Fruit fly (Drosophila melanogaster) whole organism, adult: Measurements from ENCODE around the gene CG10254.

Experiments
- CG11617 ChIP-seq: fragments of 200-800 bp; sonication (Bioruptor generic); optimal IDR thresholded peaks from 2 replicates; lab custom pipeline; 2017; ENCODE audit warnings: mild to moderate bottlenecking, missing biosample characterization, missing genetic modification reagents, missing genetic modification characterization
- CG12768 ChIP-seq: fragments of 200-800 bp; sonication (Bioruptor generic); optimal IDR thresholded peaks from 2 replicates; lab custom pipeline; 2017; ENCODE audit warnings: missing biosample characterization, missing genetic modification characterization, mild to moderate bottlenecking, moderate library complexity, missing genetic modification reagents
- CG14711 ChIP-seq: fragments of 200-800 bp; sonication (Bioruptor generic); optimal IDR thresholded peaks from 2 replicates; lab custom pipeline; 2018; ENCODE audit warnings: missing biosample characterization, mild to moderate bottlenecking, missing genetic modification characterization, moderate library complexity
- CG1620 ChIP-seq: fragments of 200-800 bp; sonication (Bioruptor generic); optimal IDR thresholded peaks from 2 replicates; lab custom pipeline; 2016; ENCODE audit warnings: missing biosample characterization, missing genetic modification characterization
- CG33017 ChIP-seq: fragments of 200-800 bp; sonication (Bioruptor generic); optimal IDR thresholded peaks from 2 replicates; lab custom pipeline; 2018; ENCODE audit warnings: missing biosample characterization, mild to moderate bottlenecking, missing genetic modification characterization, moderate library complexity
- CG5204 ChIP-seq: fragments of 200-800 bp; sonication (Bioruptor generic); optimal IDR thresholded peaks from 2 replicates; lab custom pipeline; 2016; ENCODE audit warnings: missing biosample characterization, missing genetic modification characterization
- CG7045 ChIP-seq: fragments of 200-800 bp; sonication (Bioruptor generic); optimal IDR thresholded peaks from 2 replicates; lab custom pipeline; 2017; ENCODE audit warnings: missing biosample characterization, mild to moderate bottlenecking, missing genetic modification characterization
- CG7101 ChIP-seq: fragments of 200-800 bp; sonication (Bioruptor generic); optimal IDR thresholded peaks from 2 replicates; lab custom pipeline; 2018; ENCODE audit warnings: missing biosample characterization, mild to moderate bottlenecking, missing genetic modification characterization, moderate library complexity
- Clk ChIP-seq: fragments of 200-800 bp; sonication (Bioruptor generic); optimal IDR thresholded peaks from 2 replicates; lab custom pipeline; 2017; ENCODE audit warnings: missing biosample characterization, missing genetic modification characterization
- Crg-1 ChIP-seq: fragments of 200-800 bp; sonication (Bioruptor generic); optimal IDR thresholded peaks from 2 replicates; lab custom pipeline; 2016; ENCODE audit warnings: missing biosample characterization, missing genetic modification characterization
- Hr96 ChIP-seq: fragments of 200-800 bp; sonication (Bioruptor generic); optimal IDR thresholded peaks from 2 replicates; lab custom pipeline; 2016; ENCODE audit warnings: missing biosample characterization, missing genetic modification characterization
- Mnt ChIP-seq: fragments of 200-800 bp; sonication (Bioruptor generic); optimal IDR thresholded peaks from 2 replicates; lab custom pipeline; 2016; ENCODE audit warnings: missing biosample characterization, mild to moderate bottlenecking, missing genetic modification characterization
- bab1 ChIP-seq: fragments of 200-800 bp; sonication (Bioruptor generic); optimal IDR thresholded peaks from 3 replicates; lab custom pipeline; 2019; ENCODE audit warnings: missing biosample characterization, mild to moderate bottlenecking, missing genetic modification characterization, moderate library complexity
- cic ChIP-seq: fragments of 200-800 bp; sonication (Bioruptor generic); optimal IDR thresholded peaks from 2 replicates; lab custom pipeline; 2017; ENCODE audit warnings: missing biosample characterization, mild to moderate bottlenecking, missing genetic modification characterization, moderate library complexity
- cnc ChIP-seq, 2 experiments: fragments of >200 bp; optimal IDR thresholded peaks; 2 replicates each; lab custom pipeline; 2017
- kay ChIP-seq: fragments of 200-800 bp; sonication (Bioruptor generic); peaks from one replicate; lab custom pipeline; 2016; ENCODE audit warnings: missing biosample characterization, missing genetic modification characterization, borderline replicate concordance
- ovo ChIP-seq: fragments of 200-800 bp; sonication (Bioruptor generic); optimal IDR thresholded peaks from 2 replicates; lab custom pipeline; 2016; ENCODE audit warnings: missing biosample characterization, missing genetic modification characterization
- pad ChIP-seq: fragments of 200-800 bp; sonication (Bioruptor generic); optimal IDR thresholded peaks from 3 replicates; lab custom pipeline; 2017; ENCODE audit warnings: missing biosample characterization, missing genetic modification characterization, mild to moderate bottlenecking, moderate library complexity, missing genetic modification reagents
- tj ChIP-seq: fragments of 200-800 bp; sonication (Bioruptor generic); optimal IDR thresholded peaks from 3 replicates; lab custom pipeline; 2017; ENCODE audit warnings: missing biosample characterization, mild to moderate bottlenecking, missing genetic modification characterization, moderate library complexity
- toe ChIP-seq: fragments of 200-800 bp; sonication (Bioruptor generic); optimal IDR thresholded peaks from 2 replicates; lab custom pipeline; 2016; ENCODE audit warnings: missing biosample characterization, missing genetic modification characterization

Gene CG10254

dm6 chr3R:23723381-23724034 is 28.7 kb upstream of the CG10254 start:
- TF ChIP-seq toe (GFP tag; lab: Kevin White, UChicago) (peak; percentile 54), cnc (optimal IDR thresholded peaks at IDR 0.05; lab: Kevin White, UChicago) (no peak), CG14711 (tag; lab: Kevin White, UChicago) (no peak), pad (peak; percentile 89), Hr96 (GFP tag; lab: Kevin White, UChicago) (peak; percentile 65), CG7045 (GFP tag; lab: Kevin White, UChicago) (peak; percentile 80), cic (GFP tag; lab: Kevin White, UChicago) (peak; percentile 99), ovo (GFP tag; lab: Kevin White, UChicago) (peak; percentile 94), CG7101 (tag; lab: Kevin White, UChicago) (peak; percentile 77), CG1620 (GFP tag; lab: Kevin White, UChicago) (no peak), Clk (GFP tag; lab: Kevin White, UChicago) (peak; percentile 81), kay (peak; percentile 98), CG33017 (peak; percentile 72), Mnt (GFP tag; lab: Kevin White, UChicago) (peak; percentile 91), CG11617 (GFP tag; lab: Kevin White, UChicago) (peak; percentile 79), tj (peak; percentile 88), CG12768 (peak; percentile 55), bab1 (peak; percentile 4), CG5204 (GFP tag; lab: Kevin White, UChicago) (peak; percentile 11), Crg-1 (GFP tag; lab: Kevin White, UChicago) (peak; percentile 92)

DNA sequence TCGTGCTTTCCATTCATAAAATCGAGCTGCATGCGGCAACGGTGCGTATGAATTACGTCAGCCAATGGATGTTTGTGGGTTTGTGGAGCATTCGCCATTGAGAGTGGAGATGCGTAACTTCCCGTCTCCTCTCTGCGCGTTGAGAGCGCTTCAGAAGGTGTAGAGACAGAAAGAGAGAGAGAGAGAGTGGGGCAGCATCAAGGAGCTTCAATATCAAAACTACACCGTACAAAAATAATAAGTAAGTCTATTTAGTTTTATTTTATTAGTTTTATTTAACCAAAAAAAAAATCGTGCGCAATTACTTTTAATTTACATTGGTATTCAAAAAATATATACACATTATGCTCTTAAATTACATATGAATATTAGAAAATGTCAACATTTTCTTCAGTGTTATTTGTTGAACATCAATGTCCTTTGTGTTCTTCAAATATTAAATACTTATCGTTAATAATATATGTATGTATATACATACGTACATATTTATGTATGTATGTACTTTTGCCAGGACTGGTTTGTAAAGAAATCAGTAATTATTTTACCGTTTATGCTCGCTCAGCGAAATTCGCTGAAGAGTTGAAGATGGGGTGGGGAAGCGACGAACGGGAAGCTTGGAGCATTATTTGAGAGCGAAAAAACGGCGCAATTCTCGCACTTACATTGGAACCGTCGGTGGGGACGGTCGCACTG is 28.0 kb upstream of the CG10254 start, which contains the start of gene CG10365:
TSS of gene CG10365 (plus strand) at position 652 of the 693 bp plus-strand sequence.
- TF ChIP-seq CG11617 (GFP tag; lab: Kevin White, UChicago): no peak
- TF ChIP-seq bab1: no peak
- TF ChIP-seq kay: peak; percentile 81
- TF ChIP-seq CG33017: peak; percentile 83
- no peak for TF ChIP-seq CG1620 (GFP tag; lab: Kevin White, UChicago)
- peak; percentile 78 for TF ChIP-seq CG7101 (tag; lab: Kevin White, UChicago)
- TF ChIP-seq ovo (GFP tag; lab: Kevin White, UChicago): no peak
- TF ChIP-seq toe (GFP tag; lab: Kevin White, UChicago): no peak
- no peak for TF ChIP-seq Crg-1 (GFP tag; lab: Kevin White, UChicago)
- TF ChIP-seq cnc (optimal IDR thresholded peaks at IDR 0.05; lab: Kevin White, UChicago): no peak
- TF ChIP-seq Hr96 (GFP tag; lab: Kevin White, UChicago): no peak
- TF ChIP-seq Mnt (GFP tag; lab: Kevin White, UChicago): no peak
- no peak for TF ChIP-seq cic (GFP tag; lab: Kevin White, UChicago)
- TF ChIP-seq CG12768: no peak
- peak; percentile 27 for TF ChIP-seq CG5204 (GFP tag; lab: Kevin White, UChicago)
- peak; percentile 73 for TF ChIP-seq CG7045 (GFP tag; lab: Kevin White, UChicago)
- TF ChIP-seq tj: peak; percentile 98
- TF ChIP-seq Clk (GFP tag; lab: Kevin White, UChicago): no peak
- TF ChIP-seq pad: peak; percentile 98
- peak; percentile 83 for TF ChIP-seq CG14711 (tag; lab: Kevin White, UChicago)

- TF ChIP-seq ovo (GFP tag; lab: Kevin White, UChicago) (no peak), tj (no peak), Clk (GFP tag; lab: Kevin White, UChicago) (no peak), pad (no peak), bab1 (peak; percentile 78), CG12768 (no peak), Hr96 (GFP tag; lab: Kevin White, UChicago) (peak; percentile 36), kay (peak; percentile 83), CG5204 (GFP tag; lab: Kevin White, UChicago) (no peak), CG33017 (peak; percentile 12), CG7101 (tag; lab: Kevin White, UChicago) (peak; percentile 58), CG7045 (GFP tag; lab: Kevin White, UChicago) (peak; percentile 30), cic (GFP tag; lab: Kevin White, UChicago) (peak; percentile 25), Crg-1 (GFP tag; lab: Kevin White, UChicago) (peak; percentile 35), cnc (optimal IDR thresholded peaks at IDR 0.05; lab: Kevin White, UChicago) (no peak), CG1620 (GFP tag; lab: Kevin White, UChicago) (peak; percentile 60), toe (GFP tag; lab: Kevin White, UChicago) (peak; percentile 58), CG11617 (GFP tag; lab: Kevin White, UChicago) (no peak), CG14711 (tag; lab: Kevin White, UChicago) (no peak), Mnt (GFP tag; lab: Kevin White, UChicago) (peak; percentile 35)
Measured at dm6 chr3R:23721936-23722335, 27.2 kb upstream of the CG10254 start.

dm6 chr3R:23721525-23721924 is 26.7 kb upstream of the CG10254 start, which contains the start of gene CG10232:
CG10232 (minus strand) TSS chr3R:23721625.
- TF ChIP-seq CG33017: no peak
- TF ChIP-seq Clk (GFP tag; lab: Kevin White, UChicago): no peak
- TF ChIP-seq CG5204 (GFP tag; lab: Kevin White, UChicago): no peak
- TF ChIP-seq CG14711 (tag; lab: Kevin White, UChicago): no peak
- TF ChIP-seq CG11617 (GFP tag; lab: Kevin White, UChicago): no peak
- no peak for TF ChIP-seq CG1620 (GFP tag; lab: Kevin White, UChicago)
- no peak for TF ChIP-seq Hr96 (GFP tag; lab: Kevin White, UChicago)
- no peak for TF ChIP-seq kay
- TF ChIP-seq cic (GFP tag; lab: Kevin White, UChicago): no peak
- no peak for TF ChIP-seq Mnt (GFP tag; lab: Kevin White, UChicago)
- no peak for TF ChIP-seq toe (GFP tag; lab: Kevin White, UChicago)
- no peak for TF ChIP-seq CG12768
- no peak for TF ChIP-seq tj
- TF ChIP-seq pad: no peak
- no peak for TF ChIP-seq CG7045 (GFP tag; lab: Kevin White, UChicago)
- no peak for TF ChIP-seq bab1
